Fruit fly (Drosophila melanogaster) whole organism, prepupa: Measurements from ENCODE around the gene mRpS35.

Experiments used
- Blimp-1 ChIP-seq: fragments of 200-800 bp; sonication (Bioruptor generic); optimal IDR thresholded peaks from 3 replicates; lab custom pipeline; 2017; ENCODE audit warnings: missing biosample characterization, missing genetic modification characterization, mild to moderate bottlenecking, moderate library complexity, missing genetic modification reagents
- CG11294 ChIP-seq: fragments of 200-800 bp; sonication (Bioruptor generic); IDR thresholded peaks from 2 replicates; pipeline ENCODE4 v1.3.6; 2022; ENCODE audit warnings: missing biosample characterization, missing genetic modification characterization
- CG11762 ChIP-seq: fragments of 200-800 bp; sonication (Bioruptor generic); optimal IDR thresholded peaks from 3 replicates; lab custom pipeline; 2016; ENCODE audit warnings: missing biosample characterization, missing genetic modification characterization; ENCODE audit not compliant: insufficient read depth
- CG11902 ChIP-seq: fragments of 200-800 bp; sonication (Bioruptor generic); optimal IDR thresholded peaks from 3 replicates; lab custom pipeline; 2016; ENCODE audit warnings: missing biosample characterization, missing genetic modification characterization
- CG15336 ChIP-seq: fragments of 200-800 bp; sonication (Bioruptor generic); IDR thresholded peaks from 2 replicates; pipeline ENCODE4 v1.3.6; 2022; ENCODE audit warnings: missing biosample characterization, missing genetic modification characterization
- CG1621 ChIP-seq: fragments of 200-800 bp; sonication (Bioruptor generic); optimal IDR thresholded peaks from 3 replicates; lab custom pipeline; 2018; ENCODE audit warnings: missing biosample characterization, mild to moderate bottlenecking, missing genetic modification characterization
- CG31627 ChIP-seq: fragments of 200-800 bp; sonication (Bioruptor generic); optimal IDR thresholded peaks from 3 replicates; lab custom pipeline; 2016; ENCODE audit warnings: missing biosample characterization, missing genetic modification characterization
- CG32006 ChIP-seq: fragments of 200-800 bp; sonication (Bioruptor generic); optimal IDR thresholded peaks from 3 replicates; lab custom pipeline; 2017; ENCODE audit warnings: missing biosample characterization, mild to moderate bottlenecking, missing genetic modification characterization
- CG3919 ChIP-seq: fragments of 200-800 bp; sonication (Bioruptor generic); optimal IDR thresholded peaks from 3 replicates; lab custom pipeline; 2016; ENCODE audit warnings: missing biosample characterization, missing genetic modification characterization
- CG4318 ChIP-seq: fragments of 200-800 bp; sonication (Bioruptor generic); optimal IDR thresholded peaks from 3 replicates; lab custom pipeline; 2017; ENCODE audit warnings: missing biosample characterization, mild to moderate bottlenecking, missing genetic modification characterization
- CG6163 ChIP-seq: fragments of 200-800 bp; sonication (Bioruptor generic); IDR thresholded peaks from 3 replicates; pipeline ENCODE4 v1.3.6; 2022; ENCODE audit warnings: missing biosample characterization, missing genetic modification characterization
- CG6792 ChIP-seq: fragments of 200-800 bp; sonication (Bioruptor generic); optimal IDR thresholded peaks from 3 replicates; lab custom pipeline; 2016; ENCODE audit warnings: missing biosample characterization, missing genetic modification characterization
- CG6808 ChIP-seq: fragments of 200-800 bp; sonication (Bioruptor generic); optimal IDR thresholded peaks from 3 replicates; lab custom pipeline; 2017; ENCODE audit warnings: missing biosample characterization, missing genetic modification characterization, mild to moderate bottlenecking, moderate library complexity, missing genetic modification reagents
- CG6854 ChIP-seq: fragments of 200-800 bp; sonication (Bioruptor generic); optimal IDR thresholded peaks from 2 replicates; lab custom pipeline; 2017; ENCODE audit warnings: missing biosample characterization, mild to moderate bottlenecking, missing genetic modification characterization
- CG7368 ChIP-seq: fragments of 200-800 bp; sonication (Bioruptor generic); optimal IDR thresholded peaks from 3 replicates; lab custom pipeline; 2016; ENCODE audit warnings: missing biosample characterization, missing genetic modification characterization
- CG8632 ChIP-seq: fragments of 200-800 bp; sonication (Bioruptor generic); optimal IDR thresholded peaks from 3 replicates; lab custom pipeline; 2016; ENCODE audit warnings: missing biosample characterization, missing genetic modification characterization
- CG9139 ChIP-seq: fragments of 200-800 bp; sonication (Bioruptor generic); optimal IDR thresholded peaks from 3 replicates; lab custom pipeline; 2017; ENCODE audit warnings: missing biosample characterization, mild to moderate bottlenecking, missing genetic modification characterization
- Eip75B ChIP-seq: fragments of 200-800 bp; sonication (Bioruptor generic); optimal IDR thresholded peaks from 3 replicates; lab custom pipeline; 2016; ENCODE audit warnings: missing biosample characterization, missing genetic modification characterization
- Eip78C ChIP-seq: fragments of 200-800 bp; sonication (Bioruptor generic); peaks from one replicate; lab custom pipeline; 2016; ENCODE audit warnings: missing biosample characterization, missing genetic modification characterization
- Ets21C ChIP-seq: fragments of 200-800 bp; sonication (Bioruptor generic); optimal IDR thresholded peaks from 3 replicates; lab custom pipeline; 2016; ENCODE audit warnings: missing biosample characterization, missing genetic modification characterization
- Ets96B ChIP-seq: fragments of 200-800 bp; optimal IDR thresholded peaks from 2 replicates; lab custom pipeline; 2019; ENCODE audit warnings: missing biosample characterization, mild to moderate bottlenecking, missing genetic modification characterization, moderate library complexity
- Hr38 ChIP-seq: sonication (Bioruptor generic); optimal IDR thresholded peaks from 2 replicates; lab custom pipeline; 2016; ENCODE audit warnings: missing biosample characterization, missing genetic modification characterization
- Hr39 ChIP-seq: fragments of 200-800 bp; sonication (Bioruptor generic); optimal IDR thresholded peaks from 2 replicates; lab custom pipeline; 2016; ENCODE audit warnings: missing biosample characterization, missing genetic modification characterization
- Lpt ChIP-seq: fragments of 200-800 bp; sonication (Bioruptor generic); optimal IDR thresholded peaks from 3 replicates; lab custom pipeline; 2016; ENCODE audit warnings: missing biosample characterization, missing genetic modification characterization
- Met ChIP-seq: fragments of 200-800 bp; sonication (Bioruptor generic); optimal IDR thresholded peaks from 3 replicates; lab custom pipeline; 2016; ENCODE audit warnings: missing biosample characterization, missing genetic modification characterization
- OdsH ChIP-seq: fragments of 200-800 bp; sonication (Bioruptor generic); optimal IDR thresholded peaks from 3 replicates; lab custom pipeline; 2016; ENCODE audit warnings: missing biosample characterization, missing genetic modification characterization
- Smox ChIP-seq: fragments of 200-800 bp; sonication (Bioruptor generic); optimal IDR thresholded peaks from 3 replicates; lab custom pipeline; 2016; ENCODE audit warnings: missing biosample characterization, missing genetic modification characterization
- Sox102F ChIP-seq: fragments of 200-800 bp; sonication (Bioruptor generic); optimal IDR thresholded peaks from 2 replicates; lab custom pipeline; 2016; ENCODE audit warnings: missing biosample characterization, mild to moderate bottlenecking, missing genetic modification characterization
- Sox14 ChIP-seq: fragments of 200-800 bp; sonication (Bioruptor generic); optimal IDR thresholded peaks from 3 replicates; lab custom pipeline; 2016; ENCODE audit warnings: missing biosample characterization, missing genetic modification characterization
- Sox15 ChIP-seq: fragments of 200-800 bp; sonication (Bioruptor generic); optimal IDR thresholded peaks from 3 replicates; lab custom pipeline; 2016; ENCODE audit warnings: missing biosample characterization, missing genetic modification characterization
- achi ChIP-seq: fragments of 200-800 bp; sonication (Bioruptor generic); optimal IDR thresholded peaks from 3 replicates; lab custom pipeline; 2016; ENCODE audit warnings: missing biosample characterization, missing genetic modification characterization
- acj6 ChIP-seq: fragments of 200-800 bp; sonication (Bioruptor generic); optimal IDR thresholded peaks from 3 replicates; lab custom pipeline; 2016; ENCODE audit warnings: missing biosample characterization, missing genetic modification characterization
- cyc ChIP-seq: fragments of 200-800 bp; sonication (Bioruptor generic); optimal IDR thresholded peaks from 3 replicates; lab custom pipeline; 2016; ENCODE audit warnings: missing biosample characterization, missing genetic modification characterization
- dac ChIP-seq: fragments of 200-800 bp; sonication (Bioruptor generic); optimal IDR thresholded peaks from 2 replicates; lab custom pipeline; 2017; ENCODE audit warnings: missing biosample characterization, mild to moderate bottlenecking, missing genetic modification characterization
- dsx ChIP-seq: fragments of 200-800 bp; optimal IDR thresholded peaks from 3 replicates; lab custom pipeline; 2019; ENCODE audit warnings: missing biosample characterization, mild to moderate bottlenecking, missing genetic modification characterization, moderate library complexity; ENCODE audit not compliant: poor library complexity, severe bottlenecking
- eg ChIP-seq: fragments of 200-800 bp; sonication (Bioruptor generic); IDR thresholded peaks from 3 replicates; pipeline ENCODE4 v1.3.6; 2022; ENCODE audit warnings: missing biosample characterization, missing genetic modification characterization
- esn ChIP-seq: fragments of 200-800 bp; sonication (Bioruptor generic); optimal IDR thresholded peaks from 2 replicates; lab custom pipeline; 2016; ENCODE audit warnings: missing biosample characterization, mild to moderate bottlenecking, missing genetic modification characterization, moderate library complexity
- fd59A ChIP-seq: fragments of 200-800 bp; sonication (Bioruptor generic); optimal IDR thresholded peaks from 2 replicates; lab custom pipeline; 2017; ENCODE audit warnings: missing biosample characterization, mild to moderate bottlenecking, missing genetic modification characterization, missing genetic modification reagents
- fd85E ChIP-seq: fragments of 200-800 bp; sonication (Bioruptor generic); optimal IDR thresholded peaks from 3 replicates; lab custom pipeline; 2016; ENCODE audit warnings: missing biosample characterization, missing genetic modification characterization
- fkh ChIP-seq: fragments of 200-800 bp; sonication (Bioruptor generic); optimal IDR thresholded peaks from 3 replicates; lab custom pipeline; 2017; ENCODE audit warnings: missing biosample characterization, mild to moderate bottlenecking, missing genetic modification characterization, moderate library complexity
- lz ChIP-seq: fragments of 200-800 bp; sonication (Bioruptor generic); optimal IDR thresholded peaks from 3 replicates; lab custom pipeline; 2016; ENCODE audit warnings: missing biosample characterization, missing genetic modification characterization
- net ChIP-seq: fragments of 200-800 bp; sonication (Bioruptor generic); optimal IDR thresholded peaks from 3 replicates; lab custom pipeline; 2016; ENCODE audit warnings: missing biosample characterization, missing genetic modification characterization
- pdm3 ChIP-seq: fragments of 200-800 bp; sonication (Bioruptor generic); optimal IDR thresholded peaks from 3 replicates; lab custom pipeline; 2016; ENCODE audit warnings: missing biosample characterization, missing genetic modification characterization
- salr ChIP-seq, 2 experiments: fragments of 200-800 bp; sonication (Bioruptor generic); optimal IDR thresholded peaks; 3 replicates each; lab custom pipeline; 2016 to 2018; ENCODE audit warnings: missing biosample characterization in 2 of 2, missing genetic modification characterization in 2 of 2, mild to moderate bottlenecking in 1 of 2
- spab ChIP-seq: fragments of 200-800 bp; sonication (Bioruptor generic); optimal IDR thresholded peaks from 2 replicates; lab custom pipeline; 2017; ENCODE audit warnings: missing biosample characterization, mild to moderate bottlenecking, missing genetic modification characterization, missing genetic modification reagents
- ss ChIP-seq, 2 experiments: fragments of 200-800 bp; sonication (Bioruptor generic); optimal IDR thresholded peaks; 2 replicates in 1 of 2; 3 replicates in 1 of 2; lab custom pipeline; 2017 to 2018; ENCODE audit warnings: mild to moderate bottlenecking in 2 of 2, missing biosample characterization in 2 of 2, missing genetic modification characterization in 2 of 2, moderate library complexity in 1 of 2
- svp ChIP-seq: fragments of 200-800 bp; sonication (Bioruptor generic); peaks from one replicate; lab custom pipeline; 2016; ENCODE audit warnings: missing biosample characterization, missing genetic modification characterization
- topi ChIP-seq: fragments of 200-800 bp; sonication (Bioruptor generic); optimal IDR thresholded peaks from 3 replicates; lab custom pipeline; 2016; ENCODE audit warnings: missing biosample characterization, missing genetic modification characterization

mRpS35 gene

dm6 chr3L:2828610-2829139 lies 48.0 kb downstream of the mRpS35 start:
- TF ChIP-seq pdm3 (GFP tag; lab: Kevin White, UChicago) (no peak), CG11294 (no peak), fkh (GFP tag; lab: Kevin White, UChicago) (no peak), Eip78C (GFP tag; lab: Kevin White, UChicago) (no peak), Blimp-1 (GFP tag; lab: Kevin White, UChicago) (no peak), CG32006 (no peak), achi (GFP tag; lab: Kevin White, UChicago) (no peak), acj6 (GFP tag; lab: Kevin White, UChicago) (no peak), net (GFP tag; lab: Kevin White, UChicago) (no peak), OdsH (no peak), CG31627 (no peak), svp (GFP tag; lab: Kevin White, UChicago) (no peak), dac (no peak), lz (GFP tag; lab: Kevin White, UChicago) (no peak), Ets96B (no peak), CG11902 (GFP tag; lab: Kevin White, UChicago) (no peak), Eip75B (GFP tag; lab: Kevin White, UChicago) (no peak)

- TF ChIP-seq dac: no peak
- peak; percentile 44 for TF ChIP-seq CG8632 (GFP tag; lab: Kevin White, UChicago)
- TF ChIP-seq CG6792: peak; percentile 39
- TF ChIP-seq salr (GFP tag; optimal IDR thresholded peaks at IDR 0.05; lab: Kevin White, UChicago): peak; percentile 4 to 20
- TF ChIP-seq CG15336 (GFP tag; lab: Robert Waterston, UW): peak; percentile 46; the same call in 1 of the 2 replicates
- no peak for TF ChIP-seq CG11762
- peak; percentile 53 for TF ChIP-seq spab (GFP tag; lab: Kevin White, UChicago)
- TF ChIP-seq svp (GFP tag; lab: Kevin White, UChicago): peak; percentile 61
- peak; percentile 33 for TF ChIP-seq CG32006
- peak; percentile 17 for TF ChIP-seq CG7368
- TF ChIP-seq fd59A (GFP tag; lab: Kevin White, UChicago): peak; percentile 46
- TF ChIP-seq Sox15 (GFP tag; lab: Kevin White, UChicago): no peak
- TF ChIP-seq Sox14 (GFP tag; lab: Kevin White, UChicago): peak; percentile 33
- peak; percentile 1 for TF ChIP-seq CG9139 (GFP tag; lab: Kevin White, UChicago)
- TF ChIP-seq net (GFP tag; lab: Kevin White, UChicago): peak; percentile 8
- peak; percentile 50 for TF ChIP-seq acj6 (GFP tag; lab: Kevin White, UChicago)
- TF ChIP-seq pdm3 (GFP tag; lab: Kevin White, UChicago): peak; percentile 48
- TF ChIP-seq OdsH: peak; percentile 52
- TF ChIP-seq Hr39 (GFP tag; lab: Kevin White, UChicago): no peak
- TF ChIP-seq CG11294: no peak
- peak; percentile 34 for TF ChIP-seq topi (GFP tag; lab: Kevin White, UChicago)
- TF ChIP-seq CG6808 (GFP tag; lab: Kevin White, UChicago): peak; percentile 60
- peak; percentile 72 for TF ChIP-seq CG6163 (GFP tag; lab: Robert Waterston, UW)
- TF ChIP-seq dsx (GFP tag; lab: Kevin White, UChicago): peak; percentile 64
- no peak for TF ChIP-seq CG1621 (tag; lab: Kevin White, UChicago)
- peak; percentile 36 for TF ChIP-seq Smox (GFP tag; lab: Kevin White, UChicago)
- peak; percentile 21 for TF ChIP-seq CG31627
- TF ChIP-seq CG4318 (GFP tag; lab: Kevin White, UChicago): no peak
- no peak for TF ChIP-seq Hr38 (GFP tag; lab: Kevin White, UChicago)
- TF ChIP-seq achi (GFP tag; lab: Kevin White, UChicago): peak; percentile 56
- no peak for TF ChIP-seq CG11902 (GFP tag; lab: Kevin White, UChicago)
- peak; percentile 3 for TF ChIP-seq cyc (GFP tag; lab: Kevin White, UChicago)
- peak; percentile 53 to 70 for TF ChIP-seq ss (GFP tag; optimal IDR thresholded peaks at IDR 0.05; lab: Kevin White, UChicago)
- TF ChIP-seq Met (GFP tag; lab: Kevin White, UChicago): peak; percentile 61
- peak; percentile 37; the same call in 1 of the 3 replicates for TF ChIP-seq eg (GFP tag; lab: Robert Waterston, UW)
- peak; percentile 38 for TF ChIP-seq CG3919 (GFP tag; lab: Kevin White, UChicago)
- peak; percentile 26 for TF ChIP-seq Sox102F (GFP tag; lab: Kevin White, UChicago)
- TF ChIP-seq fd85E (GFP tag; lab: Kevin White, UChicago): no peak
- TF ChIP-seq Ets21C (GFP tag; lab: Kevin White, UChicago): no peak
- TF ChIP-seq CG6854: no peak
- peak; percentile 62 for TF ChIP-seq esn (GFP tag; lab: Kevin White, UChicago)
- TF ChIP-seq Lpt (GFP tag; lab: Kevin White, UChicago): no peak
These were observed 49.2 kb downstream of the mRpS35 start for dm6 chr3L:2829916-2830315.
